Worm (Caenorhabditis elegans): ENCODE results near the gene hpk-1.

DNA sequence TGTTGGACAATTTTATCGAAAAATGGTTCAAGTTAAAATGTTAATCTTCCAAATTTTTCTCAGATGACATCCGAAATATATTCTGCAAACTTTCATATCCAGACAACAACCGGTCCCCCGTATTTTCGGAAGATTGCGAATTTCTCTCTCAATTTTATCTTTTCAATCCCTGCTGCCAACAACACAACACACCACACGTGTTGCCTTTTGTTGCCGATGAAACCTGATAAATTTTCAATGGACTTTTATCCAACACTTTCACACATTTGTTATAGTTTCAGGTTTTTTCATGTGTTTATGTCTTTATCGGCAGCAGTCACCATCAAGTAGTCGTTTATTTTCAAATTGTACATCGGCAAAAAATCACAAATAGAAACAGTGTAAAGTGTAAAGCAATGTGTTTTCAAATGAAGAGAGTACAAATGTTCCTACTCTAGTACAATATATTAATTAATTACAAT is 29.2 kb upstream of the hpk-1 start:
- peak in 1 of 2 experiments; percentile 20 for TF ChIP-seq lsy-2 (tag; optimal IDR thresholded peaks at IDR 0.05)
- TF ChIP-seq lin-11 (tag; optimal IDR thresholded peaks at IDR 0.05): no peak
- no peak for TF ChIP-seq ZK546.5 (tag; optimal IDR thresholded peaks at IDR 0.05)
- peak; percentile 78 for TF ChIP-seq ama-1 (optimal IDR thresholded peaks at IDR 0.05)
- no peak for TF ChIP-seq unc-62 (GFP tag; optimal IDR thresholded peaks at IDR 0.05)
- no peak for TF ChIP-seq blmp-1 (tag; optimal IDR thresholded peaks at IDR 0.05; ENCODE audit: insufficient read depth)

All from whole organism, L2 larva.